Worm (Caenorhabditis elegans) whole organism, young adult: Measurements from ENCODE around the gene ZK792.7.

Source experiments
- Y79H2A.3 ChIP-seq: fragments of 200-800 bp; sonication (Bioruptor generic); conservative IDR thresholded peaks from 2 replicates; pipeline ENCODE4 v1.3.6; 2022; ENCODE audit warnings: missing genetic modification reagents, missing genetic modification characterization, missing compliant biosample characterization
- akir-1 ChIP-seq: fragments of 200-800 bp; sonication (Bioruptor generic); optimal IDR thresholded peaks from 2 replicates; lab custom pipeline; 2018; ENCODE audit warnings: mild to moderate bottlenecking, missing genetic modification characterization, moderate library complexity, missing compliant biosample characterization
- mes-4 ChIP-seq: sonication (generic microtip); optimal IDR thresholded peaks from 2 replicates; lab custom pipeline; 2016; ENCODE audit warnings: missing genotype, missing genetic modification characterization, missing compliant biosample characterization

ce11 chrIV:11700100-11700499 lies 5.9 kb downstream of the ZK792.7 start:
- TF ChIP-seq Y79H2A.3 (no peak), akir-1 (GFP tag; lab: Kevin White, UChicago) (no peak), mes-4 (no peak)
